Worm (Caenorhabditis elegans) whole organism, L1 larva: Measurements from ENCODE around the gene nra-1.

Experiments used
- C34B4.2 ChIP-seq: sonication (generic microtip); optimal IDR thresholded peaks from 2 replicates; lab custom pipeline; 2017; ENCODE audit warnings: mild to moderate bottlenecking, missing genetic modification characterization, missing compliant biosample characterization
- F16B12.6 ChIP-seq: fragments of 150-350 bp; optimal IDR thresholded peaks from 2 replicates; lab custom pipeline; 2014; ENCODE audit warnings: missing biosample characterization, missing genetic modification characterization
- aly-2 ChIP-seq: fragments of 150-350 bp; optimal IDR thresholded peaks from 2 replicates; lab custom pipeline; 2014; ENCODE audit warnings: missing biosample characterization, missing genetic modification characterization
- blmp-1 ChIP-seq: fragments of 150-350 bp; optimal IDR thresholded peaks from 2 replicates; lab custom pipeline; 2014; ENCODE audit warnings: missing biosample characterization, missing genetic modification characterization
- ceh-82 ChIP-seq, 3 experiments: fragments of 150-350 bp in 1 of 3; sonication (generic microtip) in 2 of 3; optimal IDR thresholded peaks; 2 replicates each; lab custom pipeline; 2014 to 2017; ENCODE audit warnings: missing biosample characterization in 3 of 3, missing genetic modification characterization in 3 of 3
- ceh-88 ChIP-seq: fragments of 200-800 bp; sonication (Bioruptor generic); IDR thresholded peaks from 2 replicates; pipeline ENCODE4 v1.3.6; 2022; ENCODE audit warnings: missing genetic modification characterization, missing compliant biosample characterization
- ces-1 ChIP-seq: fragments of 150-350 bp; optimal IDR thresholded peaks from 2 replicates; lab custom pipeline; 2014; ENCODE audit warnings: missing biosample characterization, missing genetic modification reagents, missing genetic modification characterization
- dpl-1 ChIP-seq, 3 experiments: fragments of 150-350 bp in 2 of 3; sonication (generic microtip) in 1 of 3; optimal IDR thresholded peaks; 2 replicates each; lab custom pipeline; 2014 to 2017; ENCODE audit warnings: missing biosample characterization in 3 of 3, missing genetic modification characterization in 3 of 3, missing genetic modification reagents in 3 of 3
- efl-1 ChIP-seq, 4 experiments: fragments of 150-350 bp; optimal IDR thresholded peaks in 3 of 4; peaks in 1 of 4; 1 replicate in 1 of 4; 2 replicates in 3 of 4; lab custom pipeline; 2014; ENCODE audit warnings: missing biosample characterization in 2 of 4, missing genetic modification characterization in 2 of 4, missing genetic modification reagents in 2 of 4
- efl-3 ChIP-seq: fragments of 200-800 bp; sonication (Bioruptor generic); optimal IDR thresholded peaks from 2 replicates; lab custom pipeline; 2018; ENCODE audit warnings: mild to moderate bottlenecking, missing genetic modification characterization, missing compliant biosample characterization
- egl-13 ChIP-seq: sonication (generic microtip); optimal IDR thresholded peaks from 2 replicates; lab custom pipeline; 2016; ENCODE audit warnings: missing genotype, missing genetic modification reagents, missing genetic modification characterization, missing compliant biosample characterization
- egl-27 ChIP-seq, 2 experiments: fragments of 150-350 bp in 1 of 2; sonication (generic microtip); optimal IDR thresholded peaks; 3 replicates each; lab custom pipeline; 2017 to 2018; ENCODE audit warnings: missing biosample characterization in 2 of 2, missing genetic modification characterization in 2 of 2, missing genetic modification reagents in 2 of 2
- elt-2 ChIP-seq: sonication (generic microtip); optimal IDR thresholded peaks from 2 replicates; lab custom pipeline; 2016; ENCODE audit warnings: missing genetic modification characterization, mild to moderate bottlenecking, inconsistent platforms, missing compliant biosample characterization, missing genetic modification reagents
- elt-3 ChIP-seq, 6 experiments: fragments of 150-350 bp in 1 of 6; sonication (generic microtip); optimal IDR thresholded peaks; 2 replicates each; lab custom pipeline; 2017 to 2018; ENCODE audit warnings: missing biosample characterization in 6 of 6, missing genetic modification characterization in 6 of 6, inconsistent platforms in 1 of 6
- fkh-10 ChIP-seq: sonication (generic microtip); optimal IDR thresholded peaks from 2 replicates; lab custom pipeline; 2017; ENCODE audit warnings: missing biosample characterization, missing genetic modification reagents, missing genetic modification characterization
- fkh-8 ChIP-seq: sonication (generic microtip); optimal IDR thresholded peaks from 2 replicates; lab custom pipeline; 2016; ENCODE audit warnings: mild to moderate bottlenecking, missing genetic modification characterization, missing compliant biosample characterization
- hlh-4 ChIP-seq: sonication (generic microtip); optimal IDR thresholded peaks from 2 replicates; lab custom pipeline; 2016; ENCODE audit warnings: mild to moderate bottlenecking, missing genetic modification characterization, missing compliant biosample characterization
- isw-1 ChIP-seq: fragments of 200-800 bp; sonication (Bioruptor generic); IDR thresholded peaks from 2 replicates; pipeline ENCODE4 v1.3.6; 2022; ENCODE audit warnings: missing genetic modification characterization, missing compliant biosample characterization
- jun-1 ChIP-seq: fragments of 150-350 bp; optimal IDR thresholded peaks from 2 replicates; lab custom pipeline; 2014; ENCODE audit warnings: missing biosample characterization, missing genetic modification reagents, missing genetic modification characterization
- lin-13 ChIP-seq: fragments of 150-350 bp; optimal IDR thresholded peaks from 2 replicates; lab custom pipeline; 2014; ENCODE audit warnings: missing biosample characterization, missing genetic modification reagents, missing genetic modification characterization
- lin-14 ChIP-seq: fragments of 200-800 bp; sonication (Bioruptor generic); optimal IDR thresholded peaks from 2 replicates; lab custom pipeline; 2018; ENCODE audit warnings: mild to moderate bottlenecking, missing genetic modification characterization, moderate library complexity, missing compliant biosample characterization
- lin-15B ChIP-seq: fragments of 150-350 bp; sonication (generic microtip); optimal IDR thresholded peaks from 3 replicates; lab custom pipeline; 2014; ENCODE audit warnings: missing biosample characterization, missing genetic modification characterization
- lin-35 ChIP-seq, 2 experiments: fragments of 150-350 bp; optimal IDR thresholded peaks; 2 replicates each; lab custom pipeline; 2014; ENCODE audit warnings: missing biosample characterization in 2 of 2, missing genetic modification characterization in 2 of 2, missing genetic modification reagents in 2 of 2
- mab-9 ChIP-seq: fragments of 200-800 bp; sonication (Bioruptor generic); IDR thresholded peaks from 2 replicates; pipeline ENCODE4 v1.3.6; 2022; ENCODE audit warnings: missing genetic modification reagents, missing genetic modification characterization, missing compliant biosample characterization
- mef-2 ChIP-seq: fragments of 150-350 bp; optimal IDR thresholded peaks from 2 replicates; lab custom pipeline; 2014; ENCODE audit warnings: missing biosample characterization, missing genetic modification characterization
- mep-1 ChIP-seq: fragments of 150-350 bp; optimal IDR thresholded peaks from 2 replicates; lab custom pipeline; 2014; ENCODE audit warnings: missing biosample characterization, missing genetic modification characterization
- nhr-12 ChIP-seq: sonication (generic microtip); optimal IDR thresholded peaks from 2 replicates; lab custom pipeline; 2017; ENCODE audit warnings: missing biosample characterization, missing genetic modification characterization
- nhr-20 ChIP-seq: sonication (generic microtip); optimal IDR thresholded peaks from 2 replicates; lab custom pipeline; 2016; ENCODE audit warnings: mild to moderate bottlenecking, missing genetic modification characterization, missing compliant biosample characterization
- nhr-237 ChIP-seq: fragments of 150-350 bp; optimal IDR thresholded peaks from 2 replicates; lab custom pipeline; 2014; ENCODE audit warnings: missing biosample characterization, missing genetic modification characterization
- nhr-71 ChIP-seq: sonication (generic microtip); optimal IDR thresholded peaks from 2 replicates; lab custom pipeline; 2016; ENCODE audit warnings: mild to moderate bottlenecking, missing genetic modification characterization, moderate library complexity, missing compliant biosample characterization
- nhr-77 ChIP-seq: fragments of 150-350 bp; optimal IDR thresholded peaks from 2 replicates; lab custom pipeline; 2014; ENCODE audit warnings: missing biosample characterization, missing genetic modification characterization
- nhr-85 ChIP-seq: sonication (generic microtip); peaks from one replicate; lab custom pipeline; 2016; ENCODE audit warnings: missing genetic modification characterization, inconsistent platforms, missing compliant biosample characterization
- nhr-90 ChIP-seq: sonication (generic microtip); optimal IDR thresholded peaks from 2 replicates; lab custom pipeline; 2016; ENCODE audit warnings: mild to moderate bottlenecking, missing genetic modification characterization, missing compliant biosample characterization; ENCODE audit not compliant: poor library complexity
- pax-3 ChIP-seq: fragments of 200-800 bp; sonication (Bioruptor generic); optimal IDR thresholded peaks from 2 replicates; lab custom pipeline; 2018; ENCODE audit warnings: mild to moderate bottlenecking, missing genetic modification characterization, moderate library complexity, missing compliant biosample characterization
- pqm-1 ChIP-seq: sonication (generic microtip); optimal IDR thresholded peaks from 3 replicates; lab custom pipeline; 2017; ENCODE audit warnings: missing biosample characterization, missing genetic modification characterization
- skn-1 ChIP-seq: fragments of 150-350 bp; optimal IDR thresholded peaks from 2 replicates; lab custom pipeline; 2014; ENCODE audit warnings: missing biosample characterization, missing genetic modification characterization
- snpc-4 ChIP-seq: fragments of 150-350 bp; optimal IDR thresholded peaks from 2 replicates; lab custom pipeline; 2014; ENCODE audit warnings: missing biosample characterization, missing genetic modification characterization
- tlp-1 ChIP-seq: fragments of 150-350 bp; optimal IDR thresholded peaks from 2 replicates; lab custom pipeline; 2014; ENCODE audit warnings: missing biosample characterization, missing genetic modification characterization
- unc-130 ChIP-seq: fragments of 150-350 bp; optimal IDR thresholded peaks from 2 replicates; lab custom pipeline; 2017; ENCODE audit warnings: missing biosample characterization, missing genetic modification characterization, inconsistent platforms
- unc-30 ChIP-seq: sonication (generic microtip); optimal IDR thresholded peaks from 2 replicates; lab custom pipeline; 2017; ENCODE audit warnings: missing biosample characterization, missing genetic modification characterization
- unc-86 ChIP-seq: sonication (generic microtip); optimal IDR thresholded peaks from 2 replicates; lab custom pipeline; 2016; ENCODE audit warnings: missing genetic modification characterization, missing compliant biosample characterization
- xbp-1 ChIP-seq: sonication (generic microtip); optimal IDR thresholded peaks from 2 replicates; lab custom pipeline; 2016; ENCODE audit warnings: missing genetic modification characterization, missing compliant biosample characterization
- ztf-11 ChIP-seq, 2 experiments: sonication (generic microtip); optimal IDR thresholded peaks; 2 replicates each; lab custom pipeline; 2016 to 2017; ENCODE audit warnings: missing genetic modification characterization in 2 of 2, missing biosample characterization in 1 of 2, missing compliant biosample characterization in 1 of 2
- ztf-4 ChIP-seq: fragments of 150-350 bp; optimal IDR thresholded peaks from 2 replicates; lab custom pipeline; 2014; ENCODE audit warnings: missing biosample characterization, missing genetic modification characterization

Gene nra-1

DNA sequence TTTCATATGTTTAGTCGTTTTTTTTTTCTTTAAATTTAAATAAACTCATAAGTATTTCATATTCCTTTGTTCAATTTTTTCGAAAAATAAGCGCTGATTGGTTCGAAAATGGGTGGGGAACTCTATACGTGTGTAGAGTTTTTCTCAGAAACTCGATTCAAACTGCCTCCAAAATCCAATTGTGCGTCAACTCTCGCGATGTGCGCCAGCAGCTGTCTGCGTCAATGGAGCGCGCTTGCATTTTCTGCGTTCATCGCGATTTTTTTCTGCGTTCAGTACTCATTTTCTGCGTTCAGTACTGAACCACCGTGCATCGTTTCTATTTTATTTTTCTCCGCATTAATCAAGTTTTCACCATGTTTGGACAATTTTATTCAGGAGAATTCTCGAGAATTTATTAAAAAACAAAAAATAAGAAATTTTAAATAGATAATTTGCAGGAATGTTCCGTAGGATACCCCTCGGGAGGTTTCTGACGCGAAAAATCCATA lies 34.3 kb downstream of the nra-1 start, which contains the start of gene eelo-2 (continued):
- TF ChIP-seq mab-9 (GFP tag; lab: Robert Waterston, UW) (peak; percentile 98), blmp-1 (tag; lab: Kevin White, UChicago) (peak; percentile 84), pqm-1 (tag; lab: Kevin White, UChicago) (peak; percentile 92), ztf-4 (tag; lab: Kevin White, UChicago) (peak; percentile 97), pax-3 (tag; lab: Kevin White, UChicago) (peak; percentile 98), hlh-4 (tag; lab: Kevin White, UChicago) (no peak), skn-1 (tag; lab: Kevin White, UChicago) (peak; percentile 98), F16B12.6 (tag; lab: Kevin White, UChicago) (peak; percentile 79), unc-130 (tag; lab: Kevin White, UChicago) (peak; percentile 99), ztf-11 (tag; optimal IDR thresholded peaks at IDR 0.05; lab: Kevin White, UChicago) (peak; percentile 62 to 95), nhr-12 (tag; lab: Kevin White, UChicago) (peak; percentile 73), fkh-8 (peak; percentile 99), nhr-237 (tag; lab: Kevin White, UChicago) (peak; percentile 97), C34B4.2 (tag; lab: Kevin White, UChicago) (peak; percentile 91), egl-27 (tag; optimal IDR thresholded peaks at IDR 0.05; lab: Kevin White, UChicago) (peak; percentile 48 to 88), efl-1 (optimal IDR thresholded peaks at IDR 0.05; lab: Kevin White, UChicago) (peak; percentile 100), efl-1 (GFP tag; optimal IDR thresholded peaks at IDR 0.05 in 1 of 2; lab: Kevin White, UChicago) (peak; percentile 100), isw-1 (peak; percentile 98), fkh-10 (GFP tag; lab: Kevin White, UChicago) (peak; percentile 99), mef-2 (tag; lab: Kevin White, UChicago) (peak; percentile 87), mep-1 (tag; lab: Kevin White, UChicago) (peak; percentile 100), nhr-77 (tag; lab: Kevin White, UChicago) (peak; percentile 98), lin-35 (GFP tag; optimal IDR thresholded peaks at IDR 0.05; lab: Kevin White, UChicago) (peak; percentile 100), lin-15B (tag; lab: Kevin White, UChicago) (peak; percentile 99), aly-2 (tag; lab: Kevin White, UChicago) (peak; percentile 94), tlp-1 (tag; lab: Kevin White, UChicago) (no peak), ces-1 (peak; percentile 17), xbp-1 (peak; percentile 98), nhr-71 (tag; lab: Kevin White, UChicago) (peak; percentile 99), ceh-88 (GFP tag; lab: Robert Waterston, UW) (peak; percentile 95), unc-30 (tag; lab: Kevin White, UChicago) (peak; percentile 83), efl-3 (peak; percentile 91), unc-86 (peak; percentile 99), dpl-1 (GFP tag; optimal IDR thresholded peaks at IDR 0.05; lab: Kevin White, UChicago) (peak; percentile 100), egl-13 (peak; percentile 97)

DNA sequence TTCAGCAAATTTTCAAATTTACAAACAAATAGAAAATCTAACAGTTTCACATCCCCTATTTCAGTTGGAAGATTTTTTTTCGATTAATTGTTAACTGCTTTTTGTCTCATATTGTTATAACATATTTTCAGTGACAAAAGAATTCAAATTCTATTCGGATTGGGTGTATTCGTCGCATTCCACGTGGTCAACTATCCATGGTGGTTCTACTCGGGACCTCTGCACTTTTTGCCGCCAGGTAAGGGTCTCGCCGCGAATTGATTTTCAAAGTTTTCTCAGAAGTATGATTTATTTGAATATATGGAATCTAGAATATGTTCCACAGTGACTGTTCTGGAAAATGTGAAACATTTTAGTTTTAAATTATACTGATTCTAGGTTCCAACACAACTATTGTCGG lies 35.5 kb downstream of the nra-1 start:
- no peak for TF ChIP-seq lin-13 (GFP tag; lab: Kevin White, UChicago)

DNA sequence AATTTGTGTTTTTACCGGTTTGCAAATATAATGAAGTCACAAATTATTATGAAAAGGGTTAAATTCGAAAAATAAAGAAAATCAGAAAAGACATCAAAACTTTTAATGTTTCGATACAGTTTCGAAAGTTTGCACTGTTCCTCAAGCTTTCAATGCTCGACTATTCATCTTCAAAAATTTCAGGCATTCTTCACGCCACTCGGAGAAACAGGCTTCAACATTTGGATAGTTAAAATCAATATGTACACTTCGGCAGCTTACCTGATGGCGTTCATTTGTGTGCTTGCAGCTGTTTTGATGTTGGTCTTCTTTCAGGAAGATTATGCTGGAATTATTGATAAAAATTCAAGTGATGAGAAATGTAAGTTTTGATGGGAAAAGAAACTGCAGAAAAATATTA lies 36.8 kb downstream of the nra-1 start:
- TF ChIP-seq ceh-82 (tag; optimal IDR thresholded peaks at IDR 0.05; lab: Kevin White, UChicago) = no peak
- no peak for TF ChIP-seq efl-1 (optimal IDR thresholded peaks at IDR 0.05; lab: Kevin White, UChicago)
- peak in 1 of 2 experiments; percentile 73 for TF ChIP-seq efl-1 (GFP tag; optimal IDR thresholded peaks at IDR 0.05 in 1 of 2; lab: Kevin White, UChicago)
- peak; percentile 46 for TF ChIP-seq nhr-85 (tag; lab: Kevin White, UChicago)

DNA sequence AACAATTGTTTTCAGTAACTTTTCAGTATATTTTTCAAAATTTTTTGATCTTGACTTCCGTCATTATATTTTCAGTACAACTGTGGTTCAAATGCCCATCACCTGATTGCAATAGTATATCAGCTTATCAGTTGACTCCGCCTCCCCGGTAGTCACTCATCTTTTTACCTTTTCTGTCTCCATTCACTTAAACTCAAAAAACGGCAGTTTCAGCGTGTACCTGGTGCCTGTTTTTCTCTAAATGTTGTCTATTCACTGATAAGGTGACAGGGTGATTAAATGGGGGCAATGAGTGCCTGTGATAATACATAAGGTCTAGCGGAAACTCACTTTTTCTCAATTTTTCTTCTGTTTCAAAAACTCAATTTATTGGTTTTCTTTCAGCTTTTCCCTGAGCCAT lies 38.8 kb downstream of the nra-1 start, which contains the start of gene ZK550.2:
Gene ZK550.2, plus strand, starts transcription at position 385 of the 400 bp plus-strand sequence.
- no peak for TF ChIP-seq lin-14 (GFP tag; lab: Kevin White, UChicago)
- no peak for TF ChIP-seq snpc-4 (tag; lab: Kevin White, UChicago)
- peak; percentile 37 for TF ChIP-seq nhr-20 (tag; lab: Kevin White, UChicago)
- TF ChIP-seq lin-35 (GFP tag; optimal IDR thresholded peaks at IDR 0.05; lab: Kevin White, UChicago) = peak in 1 of 2 experiments; percentile 67
- peak; percentile 99 for TF ChIP-seq elt-2 (tag; lab: Kevin White, UChicago)
- TF ChIP-seq pqm-1 (tag; lab: Kevin White, UChicago) = peak; percentile 95
- TF ChIP-seq jun-1 (tag; lab: Kevin White, UChicago) = peak; percentile 62
- no peak for TF ChIP-seq elt-3 (tag; optimal IDR thresholded peaks at IDR 0.05; lab: Kevin White, UChicago)
- TF ChIP-seq nhr-90 = peak; percentile 21
